Fruit fly (Drosophila melanogaster): ENCODE results near the gene Ndc80.

The Ndc80 gene

dm6 chrX:13602071-13602858 lies 9.6 kb downstream of the Ndc80 start, which contains the start of gene up:
Gene up (minus strand): TSS chrX:13602578.
- TF ChIP-seq kay (GFP tag; ENCODE audit: borderline replicate concordance) (peak; percentile 65), Mnt (GFP tag; optimal IDR thresholded peaks at IDR 0.05) (peak; percentile 5), CG5204 (GFP tag; optimal IDR thresholded peaks at IDR 0.05) (no peak), CG14711 (tag; optimal IDR thresholded peaks at IDR 0.05) (no peak)

dm6 chrX:13597753-13598152 lies 14.1 kb downstream of the Ndc80 start:
- TF ChIP-seq CG12768 (GFP tag; optimal IDR thresholded peaks at IDR 0.05) (no peak), Hr96 (GFP tag; optimal IDR thresholded peaks at IDR 0.05) (no peak), Clk (GFP tag; optimal IDR thresholded peaks at IDR 0.05) (no peak), CG1620 (GFP tag; optimal IDR thresholded peaks at IDR 0.05) (no peak), CG14711 (tag; optimal IDR thresholded peaks at IDR 0.05) (no peak), CG11617 (GFP tag; optimal IDR thresholded peaks at IDR 0.05) (no peak), Mnt (GFP tag; optimal IDR thresholded peaks at IDR 0.05) (no peak), CG5204 (GFP tag; optimal IDR thresholded peaks at IDR 0.05) (no peak), cnc (optimal IDR thresholded peaks at IDR 0.05) (no peak), cic (GFP tag; optimal IDR thresholded peaks at IDR 0.05) (no peak), CG7045 (GFP tag; optimal IDR thresholded peaks at IDR 0.05) (no peak), bab1 (GFP tag; optimal IDR thresholded peaks at IDR 0.05) (no peak), tj (GFP tag; optimal IDR thresholded peaks at IDR 0.05) (no peak)

- TF ChIP-seq bab1 (GFP tag; optimal IDR thresholded peaks at IDR 0.05) = no peak
- no peak for TF ChIP-seq Hr96 (GFP tag; optimal IDR thresholded peaks at IDR 0.05)
- TF ChIP-seq CG14711 (tag; optimal IDR thresholded peaks at IDR 0.05) = no peak
- no peak for TF ChIP-seq CG7101 (tag; optimal IDR thresholded peaks at IDR 0.05)
- no peak for TF ChIP-seq cnc (optimal IDR thresholded peaks at IDR 0.05)
- no peak for TF ChIP-seq tj (GFP tag; optimal IDR thresholded peaks at IDR 0.05)
- no peak for TF ChIP-seq ovo (GFP tag; optimal IDR thresholded peaks at IDR 0.05)
- no peak for TF ChIP-seq CG5204 (GFP tag; optimal IDR thresholded peaks at IDR 0.05)
- no peak for TF ChIP-seq CG7045 (GFP tag; optimal IDR thresholded peaks at IDR 0.05)
- no peak for TF ChIP-seq kay (GFP tag; ENCODE audit: borderline replicate concordance)
- TF ChIP-seq toe (GFP tag; optimal IDR thresholded peaks at IDR 0.05) = no peak
- no peak for TF ChIP-seq Crg-1 (GFP tag; optimal IDR thresholded peaks at IDR 0.05)
- no peak for TF ChIP-seq CG12768 (GFP tag; optimal IDR thresholded peaks at IDR 0.05)
- no peak for TF ChIP-seq cic (GFP tag; optimal IDR thresholded peaks at IDR 0.05)
- no peak for TF ChIP-seq Mnt (GFP tag; optimal IDR thresholded peaks at IDR 0.05)
- no peak for TF ChIP-seq CG1620 (GFP tag; optimal IDR thresholded peaks at IDR 0.05)
- TF ChIP-seq pad (GFP tag; optimal IDR thresholded peaks at IDR 0.05) = no peak
These were observed 18.2 kb downstream of the Ndc80 start for dm6 chrX:13593667-13594066.

dm6 chrX:13586888-13587287 lies 25.0 kb downstream of the Ndc80 start:
- TF ChIP-seq Hr96 (GFP tag; optimal IDR thresholded peaks at IDR 0.05) (no peak), tj (GFP tag; optimal IDR thresholded peaks at IDR 0.05) (no peak), CG33017 (tag; optimal IDR thresholded peaks at IDR 0.05) (no peak), Mnt (GFP tag; optimal IDR thresholded peaks at IDR 0.05) (no peak), kay (GFP tag; ENCODE audit: borderline replicate concordance) (no peak)

- TF ChIP-seq kay (GFP tag; ENCODE audit: borderline replicate concordance) = no peak
- no peak for TF ChIP-seq CG7045 (GFP tag; optimal IDR thresholded peaks at IDR 0.05)
- TF ChIP-seq toe (GFP tag; optimal IDR thresholded peaks at IDR 0.05) = no peak
- no peak for TF ChIP-seq CG1620 (GFP tag; optimal IDR thresholded peaks at IDR 0.05)
- no peak for TF ChIP-seq CG5204 (GFP tag; optimal IDR thresholded peaks at IDR 0.05)
- no peak for TF ChIP-seq Mnt (GFP tag; optimal IDR thresholded peaks at IDR 0.05)
- no peak for TF ChIP-seq cnc (optimal IDR thresholded peaks at IDR 0.05)
- TF ChIP-seq CG33017 (tag; optimal IDR thresholded peaks at IDR 0.05) = no peak
- no peak for TF ChIP-seq CG11617 (GFP tag; optimal IDR thresholded peaks at IDR 0.05)
These were observed 32.5 kb downstream of the Ndc80 start for dm6 chrX:13579322-13579721.

dm6 chrX:13572382-13572781 lies 39.5 kb downstream of the Ndc80 start:
- TF ChIP-seq CG5204 (GFP tag; optimal IDR thresholded peaks at IDR 0.05) (no peak), tj (GFP tag; optimal IDR thresholded peaks at IDR 0.05) (peak; percentile 3), pad (GFP tag; optimal IDR thresholded peaks at IDR 0.05) (no peak), CG1620 (GFP tag; optimal IDR thresholded peaks at IDR 0.05) (no peak), CG7101 (tag; optimal IDR thresholded peaks at IDR 0.05) (peak; percentile 11), cic (GFP tag; optimal IDR thresholded peaks at IDR 0.05) (no peak), ovo (GFP tag; optimal IDR thresholded peaks at IDR 0.05) (no peak), CG12768 (GFP tag; optimal IDR thresholded peaks at IDR 0.05) (no peak), bab1 (GFP tag; optimal IDR thresholded peaks at IDR 0.05) (peak; percentile 15), kay (GFP tag; ENCODE audit: borderline replicate concordance) (no peak)

- no peak for TF ChIP-seq Mnt (GFP tag; optimal IDR thresholded peaks at IDR 0.05)
- TF ChIP-seq CG14711 (tag; optimal IDR thresholded peaks at IDR 0.05) = no peak
- TF ChIP-seq toe (GFP tag; optimal IDR thresholded peaks at IDR 0.05) = no peak
- no peak for TF ChIP-seq ovo (GFP tag; optimal IDR thresholded peaks at IDR 0.05)
- TF ChIP-seq CG7101 (tag; optimal IDR thresholded peaks at IDR 0.05) = no peak
- peak; percentile 15 for TF ChIP-seq CG1620 (GFP tag; optimal IDR thresholded peaks at IDR 0.05)
- TF ChIP-seq CG12768 (GFP tag; optimal IDR thresholded peaks at IDR 0.05) = no peak
- peak; percentile 22 for TF ChIP-seq kay (GFP tag; ENCODE audit: borderline replicate concordance)
- TF ChIP-seq cnc (optimal IDR thresholded peaks at IDR 0.05) = no peak
- TF ChIP-seq CG33017 (tag; optimal IDR thresholded peaks at IDR 0.05) = no peak
- TF ChIP-seq CG7045 (GFP tag; optimal IDR thresholded peaks at IDR 0.05) = no peak
- no peak for TF ChIP-seq pad (GFP tag; optimal IDR thresholded peaks at IDR 0.05)
- no peak for TF ChIP-seq Crg-1 (GFP tag; optimal IDR thresholded peaks at IDR 0.05)
- TF ChIP-seq CG5204 (GFP tag; optimal IDR thresholded peaks at IDR 0.05) = no peak
These were observed 41.6 kb downstream of the Ndc80 start for dm6 chrX:13570255-13570654.
